Fruit fly (Drosophila melanogaster): ENCODE measurements around the gene CG34404.

Gene CG34404

dm6 chr3R:15371833-15372232 is 4.4 kb upstream of the CG34404 start, which contains the start of the genes Ccm3 and CG6136 (continued):
- TF ChIP-seq Dref (GFP tag; IDR thresholded peaks at IDR 0.05) = peak; percentile 97
- TF ChIP-seq hkb (optimal IDR thresholded peaks at IDR 0.05) = no peak
- TF ChIP-seq hkb (GFP tag; IDR thresholded peaks at IDR 0.05) = 0 out of 2 replicates have a peak, but pooled peaks have one; percentile 41
- TF ChIP-seq Fer2 (tag; optimal IDR thresholded peaks at IDR 0.05) = no peak
- peak; percentile 34 for TF ChIP-seq bab2 (GFP tag; optimal IDR thresholded peaks at IDR 0.05)
- peak; percentile 90 for TF ChIP-seq CG14860 (GFP tag; IDR thresholded peaks at IDR 0.05; ENCODE audit: partially characterized antibody)
- TF ChIP-seq Scr (GFP tag; IDR thresholded peaks at IDR 0.05; ENCODE audit: partially characterized antibody) = peak; percentile 91
- TF ChIP-seq CG2116 (GFP tag; optimal IDR thresholded peaks at IDR 0.05) = peak; percentile 90
- TF ChIP-seq sug (tag; optimal IDR thresholded peaks at IDR 0.05) = peak; percentile 58
- no peak for TF ChIP-seq C15 (GFP tag; IDR thresholded peaks at IDR 0.05)
- TF ChIP-seq Adf1 (GFP tag; IDR thresholded peaks at IDR 0.05) = peak; percentile 41; the same call in 1 of the 2 replicates
- no peak for TF ChIP-seq Eip74EF (GFP tag; optimal IDR thresholded peaks at IDR 0.05)
- TF ChIP-seq H2.0 (GFP tag; IDR thresholded peaks at IDR 0.05) = peak; percentile 24
- peak; percentile 57 for TF ChIP-seq CG1792 (GFP tag; optimal IDR thresholded peaks at IDR 0.05)
- TF ChIP-seq zen2 (GFP tag; IDR thresholded peaks at IDR 0.05; ENCODE audit: partially characterized antibody) = peak; percentile 93
- TF ChIP-seq lbe (GFP tag; optimal IDR thresholded peaks at IDR 0.05) = peak; percentile 59
- TF ChIP-seq NK7.1 (GFP tag; optimal IDR thresholded peaks at IDR 0.05) = no peak
- TF ChIP-seq slou (GFP tag; optimal IDR thresholded peaks at IDR 0.05) = no peak
- TF ChIP-seq CG34422 (GFP tag; IDR thresholded peaks at IDR 0.05) = peak; percentile 64; the same call in 1 of the 3 replicates
- TF ChIP-seq tna (GFP tag; IDR thresholded peaks at IDR 0.05; ENCODE audit: partially characterized antibody) = peak; percentile 89
- no peak for TF ChIP-seq D (optimal IDR thresholded peaks at IDR 0.05)
- TF ChIP-seq D (GFP tag; optimal IDR thresholded peaks at IDR 0.05) = no peak
- no peak for TF ChIP-seq NC2α (GFP tag; optimal IDR thresholded peaks at IDR 0.05)
- no peak for TF ChIP-seq fd3F (GFP tag; optimal IDR thresholded peaks at IDR 0.05)
- TF ChIP-seq CG6854 (GFP tag; optimal IDR thresholded peaks at IDR 0.05) = no peak
- TF ChIP-seq Bgb (GFP tag; IDR thresholded peaks at IDR 0.05; ENCODE audit: partially characterized antibody) = peak; percentile 96
- no peak for TF ChIP-seq oc (tag; optimal IDR thresholded peaks at IDR 0.05)
- no peak for TF ChIP-seq Abd-B (GFP tag; optimal IDR thresholded peaks at IDR 0.05)
- peak; percentile 89 for TF ChIP-seq hbn (GFP tag; IDR thresholded peaks at IDR 0.05; ENCODE audit: partially characterized antibody)
- TF ChIP-seq CkIIα-i1 (GFP tag; IDR thresholded peaks at IDR 0.05) = no peak
- no peak for TF ChIP-seq Oli (tag; optimal IDR thresholded peaks at IDR 0.05)
- TF ChIP-seq CG11504 (tag; optimal IDR thresholded peaks at IDR 0.05) = no peak
- TF ChIP-seq ranshi (GFP tag; IDR thresholded peaks at IDR 0.05) = peak; percentile 11; the same call in 1 of the 2 replicates
- TF ChIP-seq eve (GFP tag; optimal IDR thresholded peaks at IDR 0.05) = no peak
- TF ChIP-seq CG7987 (GFP tag; optimal IDR thresholded peaks at IDR 0.05) = peak; percentile 33
- TF ChIP-seq Doc3 (GFP tag; IDR thresholded peaks at IDR 0.05; ENCODE audit: partially characterized antibody) = peak; percentile 82
- no peak for TF ChIP-seq prd (optimal IDR thresholded peaks at IDR 0.05)
- TF ChIP-seq prd (GFP tag; IDR thresholded peaks at IDR 0.05) = peak; percentile 52; the same call in 1 of the 3 replicates
- TF ChIP-seq tin (GFP tag; optimal IDR thresholded peaks at IDR 0.05) = peak; percentile 7
- TF ChIP-seq Hr3 (GFP tag; optimal IDR thresholded peaks at IDR 0.05) = peak; percentile 12
- TF ChIP-seq h (optimal IDR thresholded peaks at IDR 0.05) = no peak
- peak; percentile 54 to 55 for TF ChIP-seq dpn (GFP tag; optimal IDR thresholded peaks at IDR 0.05)
- TF ChIP-seq Ravus (GFP tag; IDR thresholded peaks at IDR 0.05) = no peak
- TF ChIP-seq Meics (GFP tag; optimal IDR thresholded peaks at IDR 0.05) = peak; percentile 45
- TF ChIP-seq YL-1 (GFP tag; optimal IDR thresholded peaks at IDR 0.05) = peak; percentile 89
- TF ChIP-seq CG12659 (GFP tag; optimal IDR thresholded peaks at IDR 0.05) = peak; percentile 69
- TF ChIP-seq CG9437 (GFP tag; optimal IDR thresholded peaks at IDR 0.05) = peak; percentile 40
- TF ChIP-seq CG8765 (GFP tag; IDR thresholded peaks at IDR 0.05) = no peak
- TF ChIP-seq CG18011 (GFP tag; optimal IDR thresholded peaks at IDR 0.05) = no peak
- TF ChIP-seq CG32532 (GFP tag; IDR thresholded peaks at IDR 0.05) = peak; percentile 62
- TF ChIP-seq grn (GFP tag; optimal IDR thresholded peaks at IDR 0.05) = no peak
